Fruit fly (Drosophila melanogaster) whole organism, adult: ENCODE data around the gene CG6729.

ENCODE experiments used
- CG12768 ChIP-seq: fragments of 200-800 bp; sonication (Bioruptor generic); optimal IDR thresholded peaks from 2 replicates; lab custom pipeline; 2017; ENCODE audit warnings: missing biosample characterization, missing genetic modification characterization, mild to moderate bottlenecking, moderate library complexity, missing genetic modification reagents
- CG1620 ChIP-seq: fragments of 200-800 bp; sonication (Bioruptor generic); optimal IDR thresholded peaks from 2 replicates; lab custom pipeline; 2016; ENCODE audit warnings: missing biosample characterization, missing genetic modification characterization
- CG33017 ChIP-seq: fragments of 200-800 bp; sonication (Bioruptor generic); optimal IDR thresholded peaks from 2 replicates; lab custom pipeline; 2018; ENCODE audit warnings: missing biosample characterization, mild to moderate bottlenecking, missing genetic modification characterization, moderate library complexity
- CG5204 ChIP-seq: fragments of 200-800 bp; sonication (Bioruptor generic); optimal IDR thresholded peaks from 2 replicates; lab custom pipeline; 2016; ENCODE audit warnings: missing biosample characterization, missing genetic modification characterization
- CG7101 ChIP-seq: fragments of 200-800 bp; sonication (Bioruptor generic); optimal IDR thresholded peaks from 2 replicates; lab custom pipeline; 2018; ENCODE audit warnings: missing biosample characterization, mild to moderate bottlenecking, missing genetic modification characterization, moderate library complexity
- Hr96 ChIP-seq: fragments of 200-800 bp; sonication (Bioruptor generic); optimal IDR thresholded peaks from 2 replicates; lab custom pipeline; 2016; ENCODE audit warnings: missing biosample characterization, missing genetic modification characterization
- Mnt ChIP-seq: fragments of 200-800 bp; sonication (Bioruptor generic); optimal IDR thresholded peaks from 2 replicates; lab custom pipeline; 2016; ENCODE audit warnings: missing biosample characterization, mild to moderate bottlenecking, missing genetic modification characterization
- cic ChIP-seq: fragments of 200-800 bp; sonication (Bioruptor generic); optimal IDR thresholded peaks from 2 replicates; lab custom pipeline; 2017; ENCODE audit warnings: missing biosample characterization, mild to moderate bottlenecking, missing genetic modification characterization, moderate library complexity
- ovo ChIP-seq: fragments of 200-800 bp; sonication (Bioruptor generic); optimal IDR thresholded peaks from 2 replicates; lab custom pipeline; 2016; ENCODE audit warnings: missing biosample characterization, missing genetic modification characterization
- pad ChIP-seq: fragments of 200-800 bp; sonication (Bioruptor generic); optimal IDR thresholded peaks from 3 replicates; lab custom pipeline; 2017; ENCODE audit warnings: missing biosample characterization, missing genetic modification characterization, mild to moderate bottlenecking, moderate library complexity, missing genetic modification reagents

DNA sequence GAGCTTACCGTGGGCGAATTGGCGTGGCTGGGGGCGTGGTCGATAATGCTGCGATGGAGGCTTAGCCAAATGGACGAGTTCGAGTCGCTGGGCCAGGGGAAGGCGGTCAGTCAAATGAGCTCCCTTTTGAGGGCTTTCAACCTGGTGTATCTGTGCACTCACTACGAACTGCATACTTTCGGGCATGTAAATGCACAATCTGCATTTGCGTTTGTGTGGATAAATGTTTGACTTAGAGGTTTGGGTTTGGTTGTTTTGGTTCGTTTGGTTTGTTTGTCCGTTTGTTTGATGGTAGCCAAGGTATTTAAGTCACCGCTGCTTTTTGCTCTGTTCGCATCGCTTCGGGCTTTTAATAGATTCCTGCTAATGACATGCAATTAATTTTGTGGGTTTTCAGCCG lies 32.5 kb downstream of the CG6729 start:
- TF ChIP-seq CG5204, result no peak
- TF ChIP-seq CG1620 (GFP tag; lab: Kevin White, UChicago), result no peak
- no peak for TF ChIP-seq cic
- TF ChIP-seq CG12768 (GFP tag; lab: Kevin White, UChicago), result no peak
- no peak for TF ChIP-seq CG7101 (tag; lab: Kevin White, UChicago)
- no peak for TF ChIP-seq Mnt (GFP tag; lab: Kevin White, UChicago)
- no peak for TF ChIP-seq CG33017 (tag; lab: Kevin White, UChicago)
- no peak for TF ChIP-seq ovo (GFP tag; lab: Kevin White, UChicago)
- no peak for TF ChIP-seq pad (GFP tag; lab: Kevin White, UChicago)
- no peak for TF ChIP-seq Hr96 (GFP tag; lab: Kevin White, UChicago)
